Worm (Caenorhabditis elegans) whole organism, midembryonic: ENCODE results near the gene lrch-1.

Experiments used
- flt-1 ChIP-seq: fragments of 200-800 bp; sonication (Bioruptor generic); IDR thresholded peaks from 2 replicates; pipeline ENCODE4 v1.3.6; 2022; ENCODE audit warnings: missing genetic modification characterization, missing compliant biosample characterization
- tab-1 ChIP-seq: fragments of 200-800 bp; sonication (Bioruptor generic); IDR thresholded peaks from 2 replicates; pipeline ENCODE4 v1.3.6; 2022; ENCODE audit warnings: missing genetic modification characterization, missing compliant biosample characterization

DNA sequence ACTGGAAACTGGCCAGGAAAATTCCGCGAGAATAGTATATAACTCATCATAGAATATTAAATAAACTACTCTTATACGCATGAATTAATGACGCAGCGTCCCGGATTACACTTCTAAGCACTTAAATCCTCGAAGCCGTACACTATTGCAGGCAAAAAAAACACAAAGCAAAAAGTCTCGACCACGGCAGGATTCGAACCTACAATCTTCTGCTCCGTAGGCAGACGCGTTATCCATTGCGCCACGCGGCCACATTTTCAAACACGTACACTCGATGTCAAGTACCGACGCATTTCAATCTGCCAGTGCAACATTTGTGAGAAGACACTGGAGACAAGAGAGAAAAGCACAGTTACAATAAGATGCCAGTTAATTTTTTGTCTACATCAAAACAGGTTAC, 3.4 kb upstream of the lrch-1 start:
- peak; percentile 77 for TF ChIP-seq tab-1 (GFP tag; lab: Robert Waterston, UW)
- TF ChIP-seq flt-1 (GFP tag; lab: Robert Waterston, UW), result peak; percentile 89
